Fruit fly (Drosophila melanogaster): ENCODE data around the gene tadr.
A peak's percentile ranks its signal among the peaks of the same experiment; 100 is the strongest.

The tadr gene

dm6 chr2L:21107651-21108489, 32.7 kb downstream of the tadr start:
- TF ChIP-seq cic (GFP tag; optimal IDR thresholded peaks at IDR 0.05) = peak; percentile 54
- TF ChIP-seq bab1 (GFP tag; optimal IDR thresholded peaks at IDR 0.05) = peak; percentile 25
- no peak for TF ChIP-seq pad (GFP tag; optimal IDR thresholded peaks at IDR 0.05)
- TF ChIP-seq tj (GFP tag; optimal IDR thresholded peaks at IDR 0.05) = peak; percentile 54
- TF ChIP-seq Mnt (GFP tag; optimal IDR thresholded peaks at IDR 0.05) = no peak
- no peak for TF ChIP-seq CG14711 (tag; optimal IDR thresholded peaks at IDR 0.05)

- no peak for TF ChIP-seq CG5204 (GFP tag; optimal IDR thresholded peaks at IDR 0.05)
- no peak for TF ChIP-seq CG1620 (GFP tag; optimal IDR thresholded peaks at IDR 0.05)
- TF ChIP-seq bab1 (GFP tag; optimal IDR thresholded peaks at IDR 0.05) = peak; percentile 16
- no peak for TF ChIP-seq tj (GFP tag; optimal IDR thresholded peaks at IDR 0.05)
- no peak for TF ChIP-seq Hr96 (GFP tag; optimal IDR thresholded peaks at IDR 0.05)
- TF ChIP-seq cnc (optimal IDR thresholded peaks at IDR 0.05) = no peak
- TF ChIP-seq kay (GFP tag; ENCODE audit: borderline replicate concordance) = peak; percentile 44
These were observed 33.6 kb downstream of the tadr start for dm6 chr2L:21108759-21109282.

dm6 chr2L:21109680-21110079, 34.5 kb downstream of the tadr start:
- TF ChIP-seq ovo (GFP tag; optimal IDR thresholded peaks at IDR 0.05) (no peak), CG7101 (tag; optimal IDR thresholded peaks at IDR 0.05) (no peak), pad (GFP tag; optimal IDR thresholded peaks at IDR 0.05) (no peak), CG11617 (GFP tag; optimal IDR thresholded peaks at IDR 0.05) (no peak), CG5204 (GFP tag; optimal IDR thresholded peaks at IDR 0.05) (no peak), kay (GFP tag; ENCODE audit: borderline replicate concordance) (no peak), CG14711 (tag; optimal IDR thresholded peaks at IDR 0.05) (no peak), Crg-1 (GFP tag; optimal IDR thresholded peaks at IDR 0.05) (no peak), cic (GFP tag; optimal IDR thresholded peaks at IDR 0.05) (no peak), toe (GFP tag; optimal IDR thresholded peaks at IDR 0.05) (no peak), Clk (GFP tag; optimal IDR thresholded peaks at IDR 0.05) (no peak), bab1 (GFP tag; optimal IDR thresholded peaks at IDR 0.05) (no peak), tj (GFP tag; optimal IDR thresholded peaks at IDR 0.05) (no peak)

dm6 chr2L:21111849-21112248, 36.6 kb downstream of the tadr start:
- TF ChIP-seq cnc (optimal IDR thresholded peaks at IDR 0.05) = no peak
- no peak for TF ChIP-seq pad (GFP tag; optimal IDR thresholded peaks at IDR 0.05)
- TF ChIP-seq tj (GFP tag; optimal IDR thresholded peaks at IDR 0.05) = no peak
- TF ChIP-seq CG7045 (GFP tag; optimal IDR thresholded peaks at IDR 0.05) = no peak

dm6 chr2L:21113546-21113945, 38.3 kb downstream of the tadr start:
- no peak for TF ChIP-seq Clk (GFP tag; optimal IDR thresholded peaks at IDR 0.05)
- TF ChIP-seq CG11617 (GFP tag; optimal IDR thresholded peaks at IDR 0.05) = no peak
- no peak for TF ChIP-seq CG5204 (GFP tag; optimal IDR thresholded peaks at IDR 0.05)
- no peak for TF ChIP-seq CG14711 (tag; optimal IDR thresholded peaks at IDR 0.05)
- TF ChIP-seq ovo (GFP tag; optimal IDR thresholded peaks at IDR 0.05) = no peak
- TF ChIP-seq cnc (optimal IDR thresholded peaks at IDR 0.05) = no peak
- TF ChIP-seq CG7101 (tag; optimal IDR thresholded peaks at IDR 0.05) = no peak
- TF ChIP-seq Hr96 (GFP tag; optimal IDR thresholded peaks at IDR 0.05) = no peak
- no peak for TF ChIP-seq kay (GFP tag; ENCODE audit: borderline replicate concordance)
- TF ChIP-seq cic (GFP tag; optimal IDR thresholded peaks at IDR 0.05) = no peak
- no peak for TF ChIP-seq CG1620 (GFP tag; optimal IDR thresholded peaks at IDR 0.05)
- TF ChIP-seq bab1 (GFP tag; optimal IDR thresholded peaks at IDR 0.05) = no peak
- TF ChIP-seq toe (GFP tag; optimal IDR thresholded peaks at IDR 0.05) = no peak
- TF ChIP-seq Mnt (GFP tag; optimal IDR thresholded peaks at IDR 0.05) = no peak

dm6 chr2L:21115687-21116086, 40.5 kb downstream of the tadr start:
- TF ChIP-seq kay (GFP tag; ENCODE audit: borderline replicate concordance) = peak; percentile 30
- peak; percentile 27 for TF ChIP-seq bab1 (GFP tag; optimal IDR thresholded peaks at IDR 0.05)
- peak; percentile 83 for TF ChIP-seq tj (GFP tag; optimal IDR thresholded peaks at IDR 0.05)
- TF ChIP-seq CG12768 (GFP tag; optimal IDR thresholded peaks at IDR 0.05) = no peak

All from whole organism, adult.